Fruit fly (Drosophila melanogaster): Measurements from ENCODE around the gene mRpL36.

Gene mRpL36

DNA sequence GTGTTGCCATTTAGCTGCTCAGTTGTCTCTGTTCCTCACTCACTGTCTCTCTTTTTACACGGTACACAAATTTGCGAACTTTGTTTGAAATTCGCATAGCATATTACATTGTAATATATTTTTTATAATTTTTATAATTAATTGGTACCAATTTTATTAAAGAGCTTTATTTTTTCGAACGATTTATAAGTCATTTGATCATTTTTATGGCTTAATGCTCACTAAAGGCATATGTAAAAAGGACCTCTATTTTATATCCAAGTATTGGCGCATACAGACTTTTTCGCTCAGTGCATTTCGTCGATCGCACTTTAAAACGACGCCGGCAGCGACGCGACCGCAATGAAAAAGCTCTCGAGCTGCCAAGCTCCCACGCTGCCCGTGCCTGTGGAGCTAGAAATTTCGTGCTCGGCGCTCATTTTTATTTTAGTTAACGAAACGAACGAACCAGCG, 28.8 kb downstream of the mRpL36 start (continued):
- TF ChIP-seq ind (GFP tag; optimal IDR thresholded peaks at IDR 0.05) = peak; percentile 96
- peak; percentile 94 for TF ChIP-seq CG32767 (GFP tag; IDR thresholded peaks at IDR 0.05)
- peak; percentile 82 for TF ChIP-seq CG3065 (GFP tag; optimal IDR thresholded peaks at IDR 0.05)
- TF ChIP-seq CG2202 (tag; optimal IDR thresholded peaks at IDR 0.05) = peak; percentile 23
- peak; percentile 37; the same call in 1 of the 2 replicates for TF ChIP-seq CG10959 (GFP tag; IDR thresholded peaks at IDR 0.05)
- no peak for TF ChIP-seq CG1603 (tag; optimal IDR thresholded peaks at IDR 0.05)
- TF ChIP-seq CG4404 (GFP tag; IDR thresholded peaks at IDR 0.05) = peak; percentile 88
- no peak for TF ChIP-seq CG6791 (GFP tag; IDR thresholded peaks at IDR 0.05; ENCODE audit: partially characterized antibody)
- no peak for TF ChIP-seq Dll (GFP tag; IDR thresholded peaks at IDR 0.05; ENCODE audit: partially characterized antibody)
- peak; percentile 87 for TF ChIP-seq Ravus (GFP tag; IDR thresholded peaks at IDR 0.05)
- peak; percentile 29 for TF ChIP-seq HmgD (GFP tag; optimal IDR thresholded peaks at IDR 0.05)
- peak; percentile 95 for TF ChIP-seq CG11504 (tag; optimal IDR thresholded peaks at IDR 0.05)
- TF ChIP-seq aop (GFP tag; IDR thresholded peaks at IDR 0.05) = no peak
- peak; percentile 90 for TF ChIP-seq CG6272 (GFP tag; IDR thresholded peaks at IDR 0.05)
- TF ChIP-seq CG2199 (GFP tag; IDR thresholded peaks at IDR 0.05) = no peak; the same call in 2 of the 3 replicates
- TF ChIP-seq chinmo (GFP tag; IDR thresholded peaks at IDR 0.05; ENCODE audit: partially characterized antibody) = no peak
- peak; percentile 82 for TF ChIP-seq cato (GFP tag; optimal IDR thresholded peaks at IDR 0.05; ENCODE audit: borderline replicate concordance)
- no peak for TF ChIP-seq eve (GFP tag; optimal IDR thresholded peaks at IDR 0.05)
- TF ChIP-seq kni (GFP tag; optimal IDR thresholded peaks at IDR 0.05) = no peak
- TF ChIP-seq Ets65A (GFP tag) = peak; percentile 96
- peak; percentile 53 for TF ChIP-seq Ets97D (GFP tag; optimal IDR thresholded peaks at IDR 0.05)
- TF ChIP-seq CG15269 (tag; optimal IDR thresholded peaks at IDR 0.05) = peak; percentile 98
- peak; percentile 94 for TF ChIP-seq Sox100B (GFP tag; optimal IDR thresholded peaks at IDR 0.05)
- peak; percentile 94 for TF ChIP-seq CG6683 (GFP tag; optimal IDR thresholded peaks at IDR 0.05)
- peak; percentile 97 for TF ChIP-seq CG13894 (tag; optimal IDR thresholded peaks at IDR 0.05)
- TF ChIP-seq kah (GFP tag; optimal IDR thresholded peaks at IDR 0.05) = peak; percentile 81
- peak; percentile 65 for TF ChIP-seq dimm (GFP tag; IDR thresholded peaks at IDR 0.05)
- TF ChIP-seq Side (GFP tag; optimal IDR thresholded peaks at IDR 0.05) = peak; percentile 92
- TF ChIP-seq Dad (GFP tag; optimal IDR thresholded peaks at IDR 0.05) = peak; percentile 84
- no peak for TF ChIP-seq inv (GFP tag; IDR thresholded peaks at IDR 0.05; ENCODE audit: partially characterized antibody)
- TF ChIP-seq C15 (GFP tag; IDR thresholded peaks at IDR 0.05) = peak; percentile 85
- peak; percentile 59; the same call in 1 of the 3 replicates for TF ChIP-seq sr (GFP tag; IDR thresholded peaks at IDR 0.05)
- TF ChIP-seq sima (GFP tag; optimal IDR thresholded peaks at IDR 0.05) = no peak
- peak; percentile 97 for TF ChIP-seq HmgZ (tag; optimal IDR thresholded peaks at IDR 0.05)
- peak; percentile 96 for TF ChIP-seq Poxn (GFP tag; IDR thresholded peaks at IDR 0.05)
- TF ChIP-seq Gsc (GFP tag; IDR thresholded peaks at IDR 0.05) = peak; percentile 55
- TF ChIP-seq Spps (tag; optimal IDR thresholded peaks at IDR 0.05) = no peak
- TF ChIP-seq CG9932 (GFP tag; IDR thresholded peaks at IDR 0.05) = peak; percentile 98
- no peak for TF ChIP-seq CG14860 (GFP tag; IDR thresholded peaks at IDR 0.05; ENCODE audit: partially characterized antibody)
- peak; percentile 89 for TF ChIP-seq D19B (GFP tag; optimal IDR thresholded peaks at IDR 0.05)
- TF ChIP-seq Neu2 (GFP tag; optimal IDR thresholded peaks at IDR 0.05; ENCODE audit: borderline replicate concordance) = no peak
- peak; percentile 90 to 98 for TF ChIP-seq Hr51 (GFP tag; optimal IDR thresholded peaks at IDR 0.05)
- TF ChIP-seq ap (GFP tag; IDR thresholded peaks at IDR 0.05) = peak; percentile 87
- peak; percentile 97 for TF ChIP-seq CG7839 (tag; optimal IDR thresholded peaks at IDR 0.05)
- TF ChIP-seq CG11456 (GFP tag; IDR thresholded peaks at IDR 0.05) = peak; percentile 95
- peak; percentile 97 for TF ChIP-seq row (GFP tag; IDR thresholded peaks at IDR 0.05)
- peak; percentile 88 for TF ChIP-seq Ssrp (tag; optimal IDR thresholded peaks at IDR 0.05)
- no peak for TF ChIP-seq zen2 (GFP tag; IDR thresholded peaks at IDR 0.05; ENCODE audit: partially characterized antibody)
- peak; percentile 75 for TF ChIP-seq CG12744 (GFP tag; optimal IDR thresholded peaks at IDR 0.05)
- peak; percentile 95 for TF ChIP-seq CG6765 (GFP tag; optimal IDR thresholded peaks at IDR 0.05)
- TF ChIP-seq CG10366 (GFP tag; IDR thresholded peaks at IDR 0.05) = peak; percentile 94

Data from whole organism, embryonic.